Worm (Caenorhabditis elegans): ENCODE results near the gene mboa-4.

The mboa-4 gene

DNA sequence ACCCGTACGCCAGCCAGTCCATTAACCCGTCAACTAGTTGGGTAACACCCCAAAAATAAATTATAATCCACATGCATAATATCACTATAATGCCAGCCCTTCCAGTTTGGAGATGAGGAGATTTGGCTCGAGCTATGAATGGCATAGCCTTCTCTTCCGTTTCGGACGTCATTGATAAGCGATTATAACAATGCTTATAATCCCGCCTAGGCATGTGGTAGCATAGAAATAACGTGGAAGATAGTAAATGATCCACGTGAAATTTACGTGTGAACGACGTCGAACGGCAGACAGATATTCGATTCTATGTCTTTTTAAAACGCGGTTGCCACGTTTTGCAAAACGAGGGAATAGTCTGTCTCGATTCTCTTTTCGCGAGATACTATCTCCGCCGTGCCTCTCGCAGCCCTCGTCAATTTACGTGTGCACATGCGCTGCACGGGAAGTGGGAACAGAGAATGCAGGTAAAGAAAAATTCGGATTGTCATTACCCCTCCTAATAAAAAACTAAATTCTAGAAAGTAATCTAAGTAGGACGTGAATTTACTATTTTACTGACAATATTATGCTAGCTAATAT, 10.9 kb downstream of the mboa-4 start:
- TF ChIP-seq ama-1 (optimal IDR thresholded peaks at IDR 0.05): no peak
- TF ChIP-seq hmg-4 (GFP tag; optimal IDR thresholded peaks at IDR 0.05): peak; percentile 31

ce11 chrIV:11146962-11147470, 12.8 kb downstream of the mboa-4 start, which contains the start of gene pigq-1:
Gene pigq-1 (minus strand): TSS chrIV:11147247.
- no peak for TF ChIP-seq ets-7 (tag; optimal IDR thresholded peaks at IDR 0.05)
- TF ChIP-seq ceh-13 (GFP tag; optimal IDR thresholded peaks at IDR 0.05): no peak
- no peak for TF ChIP-seq hmg-4 (GFP tag; optimal IDR thresholded peaks at IDR 0.05)
- TF ChIP-seq sea-1 (GFP tag; conservative IDR thresholded peaks at IDR 0.05): no peak
- no peak for TF ChIP-seq ama-1 (optimal IDR thresholded peaks at IDR 0.05)
- TF ChIP-seq flt-1 (GFP tag; IDR thresholded peaks at IDR 0.05): no peak
- TF ChIP-seq pes-1 (GFP tag; IDR thresholded peaks at IDR 0.05): no peak
- no peak for TF ChIP-seq hnd-1 (tag; optimal IDR thresholded peaks at IDR 0.05)
- no peak for TF ChIP-seq tra-4 (tag; optimal IDR thresholded peaks at IDR 0.05)
- no peak for TF ChIP-seq tbx-11 (GFP tag; IDR thresholded peaks at IDR 0.05)
- no peak for TF ChIP-seq tbx-37 (GFP tag; conservative IDR thresholded peaks at IDR 0.05)
- no peak for TF ChIP-seq aly-1 (tag; optimal IDR thresholded peaks at IDR 0.05)
- TF ChIP-seq scrt-1 (GFP tag; IDR thresholded peaks at IDR 0.05): no peak
- TF ChIP-seq B0310.2 (tag; optimal IDR thresholded peaks at IDR 0.05): no peak
- no peak for TF ChIP-seq hmbx-1 (tag; optimal IDR thresholded peaks at IDR 0.05)
- TF ChIP-seq ceh-36 (tag; optimal IDR thresholded peaks at IDR 0.05): no peak

DNA sequence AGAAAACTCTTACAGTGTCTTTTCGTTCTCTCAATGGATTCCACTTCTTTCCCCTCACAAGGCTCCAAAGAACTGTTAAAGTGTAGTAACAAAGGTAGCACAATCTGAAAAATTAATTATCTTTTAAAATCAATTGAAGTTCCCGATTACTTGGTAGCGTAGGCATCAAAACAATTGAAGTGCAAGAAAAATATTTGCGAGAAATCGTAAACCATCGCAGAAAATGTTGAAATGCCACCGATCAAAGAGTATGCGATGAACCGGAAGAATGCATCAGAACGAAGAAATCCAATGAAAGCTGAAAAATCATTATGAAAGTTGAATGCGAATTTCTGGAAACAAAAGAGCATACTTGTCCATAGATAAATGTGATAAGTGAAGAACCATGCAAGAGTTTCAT, 13.3 kb downstream of the mboa-4 start:
- no peak for TF ChIP-seq ceh-13 (GFP tag; optimal IDR thresholded peaks at IDR 0.05)
- no peak for TF ChIP-seq ceh-36 (tag; optimal IDR thresholded peaks at IDR 0.05)
- no peak for TF ChIP-seq tbx-11 (GFP tag; IDR thresholded peaks at IDR 0.05)
- no peak for TF ChIP-seq hmg-4 (GFP tag; optimal IDR thresholded peaks at IDR 0.05)
- TF ChIP-seq ama-1 (optimal IDR thresholded peaks at IDR 0.05): no peak
- no peak for TF ChIP-seq tra-4 (tag; optimal IDR thresholded peaks at IDR 0.05)
- TF ChIP-seq aly-1 (tag; optimal IDR thresholded peaks at IDR 0.05): no peak
- no peak for TF ChIP-seq sea-1 (GFP tag; conservative IDR thresholded peaks at IDR 0.05)
- TF ChIP-seq scrt-1 (GFP tag; IDR thresholded peaks at IDR 0.05): no peak

ce11 chrIV:11145929-11146339, 13.9 kb downstream of the mboa-4 start:
- TF ChIP-seq tbx-11 (GFP tag; IDR thresholded peaks at IDR 0.05) (no peak), B0310.2 (tag; optimal IDR thresholded peaks at IDR 0.05) (no peak), tra-4 (tag; optimal IDR thresholded peaks at IDR 0.05) (no peak), pes-1 (GFP tag; IDR thresholded peaks at IDR 0.05) (no peak), ceh-36 (tag; optimal IDR thresholded peaks at IDR 0.05) (no peak), ama-1 (optimal IDR thresholded peaks at IDR 0.05) (no peak), ets-7 (tag; optimal IDR thresholded peaks at IDR 0.05) (no peak), hmg-4 (GFP tag; optimal IDR thresholded peaks at IDR 0.05) (no peak), flt-1 (GFP tag; IDR thresholded peaks at IDR 0.05) (no peak), sea-1 (GFP tag; conservative IDR thresholded peaks at IDR 0.05) (no peak), aly-1 (tag; optimal IDR thresholded peaks at IDR 0.05) (no peak), tbx-37 (GFP tag; conservative IDR thresholded peaks at IDR 0.05) (no peak), ceh-13 (GFP tag; optimal IDR thresholded peaks at IDR 0.05) (no peak), hmbx-1 (tag; optimal IDR thresholded peaks at IDR 0.05) (no peak), scrt-1 (GFP tag; IDR thresholded peaks at IDR 0.05) (no peak), hnd-1 (tag; optimal IDR thresholded peaks at IDR 0.05) (no peak), F13C5.2 (tag; optimal IDR thresholded peaks at IDR 0.05) (no peak)

- TF ChIP-seq ceh-13 (GFP tag; optimal IDR thresholded peaks at IDR 0.05) (no peak), ets-7 (tag; optimal IDR thresholded peaks at IDR 0.05) (no peak), scrt-1 (GFP tag; IDR thresholded peaks at IDR 0.05) (no peak), tbx-37 (GFP tag; conservative IDR thresholded peaks at IDR 0.05) (no peak), F13C5.2 (tag; optimal IDR thresholded peaks at IDR 0.05) (no peak), B0310.2 (tag; optimal IDR thresholded peaks at IDR 0.05) (no peak), hmg-4 (GFP tag; optimal IDR thresholded peaks at IDR 0.05) (no peak), hmbx-1 (tag; optimal IDR thresholded peaks at IDR 0.05) (no peak), tra-4 (tag; optimal IDR thresholded peaks at IDR 0.05) (no peak)
Measured at ce11 chrIV:11143228-11143444, 16.6 kb downstream of the mboa-4 start, which contains the start of gene F01G4.4. Gene F01G4.4 (plus strand): TSS chrIV:11143345.

DNA sequence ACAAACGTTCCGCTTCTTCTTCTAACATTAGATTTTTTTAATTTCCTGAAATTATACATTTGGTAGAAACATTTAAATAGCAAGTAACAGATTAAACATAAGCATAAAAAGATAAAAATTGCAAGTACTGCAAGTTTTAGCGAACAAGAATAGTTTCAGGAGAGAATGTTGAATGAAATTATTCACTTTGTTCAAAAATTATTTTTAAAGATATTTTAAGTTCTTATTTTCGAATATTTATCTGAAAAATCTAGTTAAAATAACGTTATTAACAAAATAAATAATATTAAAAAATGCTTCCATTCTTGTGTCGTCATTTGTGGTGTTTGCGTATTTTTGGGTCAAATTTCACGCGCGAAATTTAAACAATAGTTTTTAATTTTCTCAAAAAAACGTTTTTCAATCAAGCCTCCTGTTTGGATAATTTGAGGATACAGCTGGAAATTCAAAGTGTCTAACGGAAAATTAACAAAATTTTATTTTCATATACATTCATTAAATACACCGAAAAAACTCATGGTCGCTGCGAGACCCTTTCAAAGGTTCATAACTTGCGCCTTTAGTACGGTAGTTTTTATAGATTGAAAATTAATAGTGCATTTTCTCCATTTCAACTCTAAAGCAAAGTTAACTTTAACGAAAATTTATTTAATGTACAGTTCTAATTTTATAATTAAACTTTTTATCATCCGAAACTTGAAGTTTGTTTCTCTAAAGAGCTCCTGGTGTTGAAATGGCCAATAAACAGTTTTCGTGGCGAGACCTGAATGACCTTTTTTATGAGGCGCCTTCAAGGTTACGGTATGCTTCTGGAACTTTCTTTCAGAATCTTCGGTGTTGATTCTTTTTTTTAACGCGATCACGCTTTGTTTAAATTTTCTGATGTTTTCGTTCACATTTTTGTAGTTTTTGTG, 17.2 kb downstream of the mboa-4 start, which contains the start of gene skih-2:
Gene skih-2 (minus strand): TSS at position 51 of the 914 bp plus-strand sequence.
- no peak for TF ChIP-seq pes-1 (GFP tag; IDR thresholded peaks at IDR 0.05)
- no peak for TF ChIP-seq hnd-1 (tag; optimal IDR thresholded peaks at IDR 0.05)
- TF ChIP-seq ceh-36 (tag; optimal IDR thresholded peaks at IDR 0.05): no peak
- TF ChIP-seq ama-1 (optimal IDR thresholded peaks at IDR 0.05): no peak
- no peak for TF ChIP-seq scrt-1 (GFP tag; IDR thresholded peaks at IDR 0.05)
- no peak for TF ChIP-seq tbx-37 (GFP tag; conservative IDR thresholded peaks at IDR 0.05)
- no peak for TF ChIP-seq ceh-13 (GFP tag; optimal IDR thresholded peaks at IDR 0.05)
- TF ChIP-seq aly-1 (tag; optimal IDR thresholded peaks at IDR 0.05): no peak
- no peak for TF ChIP-seq F13C5.2 (tag; optimal IDR thresholded peaks at IDR 0.05)
- no peak for TF ChIP-seq hmbx-1 (tag; optimal IDR thresholded peaks at IDR 0.05)
- TF ChIP-seq tbx-11 (GFP tag; IDR thresholded peaks at IDR 0.05): no peak
- no peak for TF ChIP-seq sea-1 (GFP tag; conservative IDR thresholded peaks at IDR 0.05)
- no peak for TF ChIP-seq tra-4 (tag; optimal IDR thresholded peaks at IDR 0.05)

DNA sequence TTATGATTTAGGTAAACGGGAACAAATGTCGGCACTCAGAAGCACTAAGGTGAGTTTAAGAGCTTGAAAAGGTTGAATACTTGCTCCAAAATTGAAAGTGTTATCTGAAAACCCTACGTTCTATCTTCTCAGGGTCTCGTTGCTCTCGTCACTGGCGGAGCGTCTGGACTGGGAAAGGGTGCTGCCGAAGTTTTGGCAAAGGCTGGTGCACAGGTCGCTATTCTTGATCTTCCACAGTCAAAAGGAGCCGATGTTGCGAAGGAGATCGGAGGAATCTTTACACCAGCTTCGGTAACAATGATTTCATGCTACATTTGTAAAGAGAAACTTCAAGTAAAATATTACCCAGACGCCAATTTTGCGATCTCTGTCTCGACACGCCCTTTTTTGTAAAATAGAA, 28.5 kb downstream of the mboa-4 start, which contains the start of gene ard-1:
Gene ard-1 (plus strand): TSS at position 12 of the 400 bp plus-strand sequence.
- TF ChIP-seq flt-1 (GFP tag; IDR thresholded peaks at IDR 0.05) (no peak), sea-1 (GFP tag; conservative IDR thresholded peaks at IDR 0.05) (no peak), B0310.2 (tag; optimal IDR thresholded peaks at IDR 0.05) (peak; percentile 63), ceh-36 (tag; optimal IDR thresholded peaks at IDR 0.05) (no peak), ama-1 (optimal IDR thresholded peaks at IDR 0.05) (peak; percentile 90), pes-1 (GFP tag; IDR thresholded peaks at IDR 0.05) (no peak), hmg-4 (GFP tag; optimal IDR thresholded peaks at IDR 0.05) (no peak), hmbx-1 (tag; optimal IDR thresholded peaks at IDR 0.05) (no peak), ceh-13 (GFP tag; optimal IDR thresholded peaks at IDR 0.05) (no peak)

Data from whole organism, early embryonic.